Fruit fly (Drosophila melanogaster) whole organism, embryonic: Measurements from ENCODE around the gene Gk1.

Source experiments
- Atf6 ChIP-seq: fragments of 200-800 bp; sonication (Bioruptor generic); IDR thresholded peaks from 2 replicates; pipeline ENCODE4 v1.3.6; 2022; ENCODE audit warnings: missing biosample characterization, missing genetic modification characterization
- BEAF-32 ChIP-seq: fragments of 200-800 bp; sonication (Bioruptor generic); optimal IDR thresholded peaks from 3 replicates; lab custom pipeline; 2017; ENCODE audit warnings: missing biosample characterization, missing genetic modification characterization, mild to moderate bottlenecking, moderate library complexity, missing genetic modification reagents
- CG11085 ChIP-seq: fragments of 200-800 bp; sonication (Bioruptor generic); IDR thresholded peaks from 2 replicates; pipeline ENCODE4 v1.3.6; 2022; ENCODE audit warnings: missing biosample characterization, missing genetic modification characterization
- CG11695 ChIP-seq: fragments of 200-800 bp; sonication (Bioruptor generic); IDR thresholded peaks from 3 replicates; pipeline ENCODE4 v1.3.6; 2022; ENCODE audit warnings: missing biosample characterization, missing genetic modification characterization
- CG12155 ChIP-seq: fragments of 200-800 bp; sonication (Bioruptor generic); optimal IDR thresholded peaks from 3 replicates; lab custom pipeline; 2016; ENCODE audit warnings: missing biosample characterization, missing genetic modification characterization
- CG1233 ChIP-seq: fragments of 200-800 bp; sonication (Bioruptor generic); optimal IDR thresholded peaks from 4 replicates; lab custom pipeline; 2018; ENCODE audit warnings: missing biosample characterization, mild to moderate bottlenecking, missing genetic modification characterization
- CG12391 ChIP-seq: fragments of 200-800 bp; sonication (Bioruptor generic); optimal IDR thresholded peaks from 3 replicates; lab custom pipeline; 2018; ENCODE audit warnings: missing biosample characterization, mild to moderate bottlenecking, missing genetic modification characterization, moderate library complexity
- CG13624 ChIP-seq: fragments of 200-800 bp; sonication (Bioruptor generic); optimal IDR thresholded peaks from 2 replicates; lab custom pipeline; 2016; ENCODE audit warnings: missing biosample characterization, missing genetic modification characterization
- CG14050 ChIP-seq: fragments of 200-800 bp; sonication (Bioruptor generic); IDR thresholded peaks from 3 replicates; pipeline ENCODE4 v1.3.6; 2022; ENCODE audit warnings: missing biosample characterization, missing genetic modification characterization
- CG17186 ChIP-seq: fragments of 200-800 bp; sonication (Bioruptor generic); optimal IDR thresholded peaks from 3 replicates; lab custom pipeline; 2017; ENCODE audit warnings: missing biosample characterization, missing genetic modification reagents, missing genetic modification characterization
- CG17361 ChIP-seq: fragments of 200-800 bp; sonication (Bioruptor generic); IDR thresholded peaks from 3 replicates; pipeline ENCODE4 v1.3.6; 2022; ENCODE audit warnings: missing biosample characterization, missing genetic modification characterization
- CG17802 ChIP-seq: fragments of 200-800 bp; sonication (Bioruptor generic); optimal IDR thresholded peaks from 2 replicates; lab custom pipeline; 2018; ENCODE audit warnings: missing biosample characterization, mild to moderate bottlenecking, missing genetic modification characterization, moderate library complexity
- CG1792 ChIP-seq: fragments of 200-800 bp; sonication (Bioruptor generic); optimal IDR thresholded peaks from 2 replicates; lab custom pipeline; 2016; ENCODE audit warnings: missing biosample characterization, missing genetic modification characterization
- CG18011 ChIP-seq: fragments of 200-800 bp; sonication (Bioruptor generic); optimal IDR thresholded peaks from 2 replicates; lab custom pipeline; 2017; ENCODE audit warnings: missing biosample characterization, missing genetic modification characterization, mild to moderate bottlenecking, moderate library complexity, missing genotype
- CG2889 ChIP-seq: fragments of 200-800 bp; sonication (Bioruptor generic); IDR thresholded peaks from 3 replicates; pipeline ENCODE4 v1.3.6; 2022; ENCODE audit warnings: missing biosample characterization, missing genetic modification characterization
- CG33557 ChIP-seq: fragments of 200-800 bp; sonication (Bioruptor generic); optimal IDR thresholded peaks from 2 replicates; lab custom pipeline; 2019; ENCODE audit warnings: missing biosample characterization, mild to moderate bottlenecking, missing genetic modification characterization, moderate library complexity
- CG34376 ChIP-seq: fragments of 200-800 bp; sonication (Bioruptor generic); optimal IDR thresholded peaks from 2 replicates; lab custom pipeline; 2018; ENCODE audit warnings: missing biosample characterization, mild to moderate bottlenecking, missing genetic modification characterization
- CG34422 ChIP-seq: fragments of 200-800 bp; sonication (Bioruptor generic); IDR thresholded peaks from 3 replicates; pipeline ENCODE4 v1.3.6; 2022; ENCODE audit warnings: missing biosample characterization, missing genetic modification characterization
- CG43689 ChIP-seq: fragments of 200-800 bp; sonication (Bioruptor generic); IDR thresholded peaks from 2 replicates; pipeline ENCODE4 v1.3.6; 2022; ENCODE audit warnings: missing biosample characterization, missing genetic modification characterization
- CG4730 ChIP-seq: fragments of 200-800 bp; sonication (Bioruptor generic); IDR thresholded peaks from 2 replicates; pipeline ENCODE4 v1.3.6; 2022; ENCODE audit warnings: missing biosample characterization, missing genetic modification characterization
- CG6683 ChIP-seq: fragments of 200-800 bp; sonication (Bioruptor generic); optimal IDR thresholded peaks from 2 replicates; lab custom pipeline; 2017; ENCODE audit warnings: missing biosample characterization, mild to moderate bottlenecking, missing genetic modification characterization, missing genetic modification reagents
- CG6689 ChIP-seq: fragments of 200-800 bp; sonication (Bioruptor generic); IDR thresholded peaks from 2 replicates; pipeline ENCODE4 v1.3.6; 2022; ENCODE audit warnings: missing biosample characterization, missing genetic modification characterization
- D ChIP-seq, 2 experiments: fragments of 200-800 bp in 1 of 2; fragments of >200 bp in 1 of 2; sonication (Bioruptor generic) in 1 of 2; optimal IDR thresholded peaks; 2 replicates in 1 of 2; 3 replicates in 1 of 2; lab custom pipeline; 2017; ENCODE audit warnings: mild to moderate bottlenecking in 1 of 2, missing biosample characterization in 1 of 2, missing genetic modification characterization in 1 of 2, missing genetic modification reagents in 1 of 2
- Dfd ChIP-seq, 2 experiments: fragments of >200 bp; optimal IDR thresholded peaks; 2 replicates each; lab custom pipeline; 2017; ENCODE audit warnings: missing biosample characterization in 2 of 2, missing genetic modification characterization in 2 of 2
- Ets65A ChIP-seq: fragments of 200-800 bp; sonication (Bioruptor generic); peaks from one replicate; lab custom pipeline; 2016; ENCODE audit warnings: missing biosample characterization, missing genetic modification characterization
- Fer1 ChIP-seq: fragments of 200-800 bp; sonication (Bioruptor generic); optimal IDR thresholded peaks from 2 replicates; lab custom pipeline; 2017; ENCODE audit warnings: missing biosample characterization, mild to moderate bottlenecking, missing genetic modification characterization
- Gsc ChIP-seq: fragments of 200-800 bp; sonication (Bioruptor generic); IDR thresholded peaks from 2 replicates; pipeline ENCODE4 v1.3.6; 2022; ENCODE audit warnings: missing biosample characterization, missing genetic modification characterization
- HLH54F ChIP-seq: fragments of 200-800 bp; sonication (Bioruptor generic); optimal IDR thresholded peaks from 3 replicates; lab custom pipeline; 2016; ENCODE audit warnings: missing biosample characterization, missing genetic modification characterization
- Hr3 ChIP-seq: fragments of 200-800 bp; sonication (Bioruptor generic); optimal IDR thresholded peaks from 3 replicates; lab custom pipeline; 2016; ENCODE audit warnings: missing biosample characterization, missing genetic modification characterization
- Mad ChIP-seq: fragments of 200-800 bp; sonication (Bioruptor generic); optimal IDR thresholded peaks from 2 replicates; lab custom pipeline; 2016; ENCODE audit warnings: missing biosample characterization, missing genetic modification characterization
- Mrtf ChIP-seq: fragments of 200-800 bp; sonication (Bioruptor generic); IDR thresholded peaks from 3 replicates; pipeline ENCODE4 v1.3.6; 2022; ENCODE audit warnings: missing biosample characterization, missing genetic modification characterization
- Neu2 ChIP-seq: fragments of 200-800 bp; sonication (Bioruptor generic); optimal IDR thresholded peaks from 3 replicates; lab custom pipeline; 2016; ENCODE audit warnings: missing biosample characterization, missing genetic modification characterization, borderline replicate concordance
- Optix ChIP-seq: fragments of 200-800 bp; sonication (Bioruptor generic); IDR thresholded peaks from 3 replicates; pipeline ENCODE4 v1.3.6; 2022; ENCODE audit warnings: missing biosample characterization, missing genetic modification characterization
- Rx ChIP-seq: fragments of 200-800 bp; sonication (Bioruptor generic); IDR thresholded peaks from 2 replicates; pipeline ENCODE4 v1.3.6; 2022; ENCODE audit warnings: missing biosample characterization, missing genetic modification characterization
- Sry-δ ChIP-seq: fragments of 200-800 bp; sonication (Bioruptor generic); optimal IDR thresholded peaks from 2 replicates; lab custom pipeline; 2016; ENCODE audit warnings: missing biosample characterization, missing genetic modification characterization
- Vsx1 ChIP-seq: fragments of 200-800 bp; sonication (Bioruptor generic); optimal IDR thresholded peaks from 2 replicates; lab custom pipeline; 2017; ENCODE audit warnings: missing biosample characterization, mild to moderate bottlenecking, missing genetic modification characterization, missing genetic modification reagents
- ap ChIP-seq: fragments of 200-800 bp; sonication (Bioruptor generic); IDR thresholded peaks from 2 replicates; pipeline ENCODE4 v1.3.6; 2022; ENCODE audit warnings: missing biosample characterization, missing genetic modification characterization
- cwo ChIP-seq: fragments of 200-800 bp; sonication (Bioruptor generic); optimal IDR thresholded peaks from 3 replicates; lab custom pipeline; 2017; ENCODE audit warnings: missing biosample characterization, missing genetic modification characterization, mild to moderate bottlenecking, moderate library complexity, missing genetic modification reagents
- esg ChIP-seq: fragments of 200-800 bp; sonication (Bioruptor generic); conservative IDR thresholded peaks from 2 replicates; pipeline ENCODE4 v1.3.6; 2022; ENCODE audit warnings: missing biosample characterization, missing genetic modification characterization
- jigr1 ChIP-seq: fragments of 200-800 bp; sonication (Bioruptor generic); IDR thresholded peaks from 3 replicates; pipeline ENCODE4 v1.3.6; 2022; ENCODE audit warnings: missing biosample characterization, missing genetic modification characterization
- klu ChIP-seq: fragments of 200-800 bp; sonication (Bioruptor generic); IDR thresholded peaks from 2 replicates; pipeline ENCODE4 v1.3.6; 2022; ENCODE audit warnings: missing biosample characterization, missing genetic modification characterization
- knrl ChIP-seq: fragments of 200-800 bp; sonication (Bioruptor generic); IDR thresholded peaks from 3 replicates; pipeline ENCODE4 v1.3.6; 2022; ENCODE audit warnings: missing biosample characterization, missing genetic modification characterization; ENCODE audit not compliant: partially characterized antibody
- mam ChIP-seq: fragments of 200-800 bp; sonication (Bioruptor generic); optimal IDR thresholded peaks from 3 replicates; lab custom pipeline; 2016; ENCODE audit warnings: missing biosample characterization, missing genetic modification characterization
- mld ChIP-seq: fragments of 200-800 bp; sonication (Bioruptor generic); IDR thresholded peaks from 3 replicates; pipeline ENCODE4 v1.3.6; 2022; ENCODE audit warnings: missing biosample characterization, missing genetic modification characterization; ENCODE audit not compliant: partially characterized antibody
- peb ChIP-seq: fragments of 200-800 bp; sonication (Bioruptor generic); IDR thresholded peaks from 2 replicates; pipeline ENCODE4 v1.3.6; 2022; ENCODE audit warnings: missing biosample characterization, missing genetic modification characterization
- slp2 ChIP-seq: fragments of 200-800 bp; sonication (Bioruptor generic); optimal IDR thresholded peaks from 2 replicates; lab custom pipeline; 2016; ENCODE audit warnings: missing biosample characterization, missing genetic modification characterization
- sob ChIP-seq: fragments of 200-800 bp; sonication (Bioruptor generic); IDR thresholded peaks from 2 replicates; pipeline ENCODE4 v1.3.6; 2022; ENCODE audit warnings: missing biosample characterization, missing genetic modification characterization
- ttk ChIP-seq: fragments of 200-800 bp; sonication (Bioruptor generic); IDR thresholded peaks from 2 replicates; pipeline ENCODE4 v2.1.2; 2022; ENCODE audit warnings: missing biosample characterization, missing genetic modification characterization

Gk1 gene

dm6 chr3L:199754-200596 lies 5.7 kb downstream of the Gk1 start, which contains the start of the genes rno and mri (continued):
- peak; percentile 16 for TF ChIP-seq Fer1 (GFP tag; lab: Kevin White, UChicago)
- TF ChIP-seq CG18011 (GFP tag; lab: Kevin White, UChicago) = no peak
- TF ChIP-seq CG6689 (GFP tag; lab: Robert Waterston, UW) = peak; percentile 88
- peak; percentile 72 for TF ChIP-seq esg (GFP tag; lab: Robert Waterston, UW)
- peak; percentile 95 for TF ChIP-seq knrl (GFP tag; lab: Robert Waterston, UW)
- no peak for TF ChIP-seq Gsc
- TF ChIP-seq CG11085 (GFP tag; lab: Robert Waterston, UW) = peak; percentile 63; the same call in 1 of the 2 replicates
- peak; percentile 50 for TF ChIP-seq ap
- TF ChIP-seq Vsx1 (GFP tag; lab: Kevin White, UChicago) = no peak
- peak; percentile 92 for TF ChIP-seq CG12391 (tag; lab: Kevin White, UChicago)
- peak; percentile 61 for TF ChIP-seq CG33557 (GFP tag; lab: Kevin White, UChicago)
- peak; percentile 67; the same call in 1 of the 2 replicates for TF ChIP-seq Atf6 (GFP tag; lab: Robert Waterston, UW)
- TF ChIP-seq klu = peak; percentile 62; the same call in 1 of the 2 replicates
- peak; percentile 42 for TF ChIP-seq CG12155
- TF ChIP-seq CG34376 (GFP tag; lab: Kevin White, UChicago) = peak; percentile 22
- TF ChIP-seq jigr1 (GFP tag; lab: Robert Waterston, UW) = peak; percentile 72; the same call in 1 of the 3 replicates
- TF ChIP-seq CG17186 (GFP tag; lab: Kevin White, UChicago) = no peak
- peak; percentile 88 for TF ChIP-seq CG17361 (GFP tag; lab: Robert Waterston, UW)
- peak; percentile 51 for TF ChIP-seq cwo
- TF ChIP-seq CG14050 (GFP tag; lab: Robert Waterston, UW) = peak; percentile 40; the same call in 1 of the 3 replicates
- peak; percentile 72 for TF ChIP-seq ttk
- no peak for TF ChIP-seq slp2 (GFP tag; lab: Kevin White, UChicago)
- TF ChIP-seq Mrtf = 0 out of 3 replicates have a peak, but pooled peaks have one; percentile 42
- TF ChIP-seq Rx (GFP tag; lab: Robert Waterston, UW) = 0 out of 2 replicates have a peak, but pooled peaks have one; percentile 19
- TF ChIP-seq CG2889 (GFP tag; lab: Robert Waterston, UW) = no peak
- TF ChIP-seq CG13624 (GFP tag; lab: Kevin White, UChicago) = no peak
- TF ChIP-seq peb (GFP tag; lab: Robert Waterston, UW) = peak; percentile 66; the same call in 1 of the 2 replicates
- TF ChIP-seq Hr3 (GFP tag; lab: Kevin White, UChicago) = peak; percentile 80
- TF ChIP-seq CG1792 (GFP tag; lab: Kevin White, UChicago) = no peak
- TF ChIP-seq mld (GFP tag; lab: Robert Waterston, UW) = peak; percentile 80
- peak; percentile 27 for TF ChIP-seq HLH54F (GFP tag; lab: Kevin White, UChicago)
- no peak for TF ChIP-seq D (optimal IDR thresholded peaks at IDR 0.05; lab: Kevin White, UChicago)
- peak; percentile 41 for TF ChIP-seq D (GFP tag; optimal IDR thresholded peaks at IDR 0.05; lab: Kevin White, UChicago)
- TF ChIP-seq CG43689 (GFP tag; lab: Robert Waterston, UW) = no peak
- TF ChIP-seq Ets65A (GFP tag; lab: Kevin White, UChicago) = peak; percentile 87
- TF ChIP-seq CG6683 (GFP tag; lab: Kevin White, UChicago) = peak; percentile 15
- peak; percentile 89 for TF ChIP-seq BEAF-32 (GFP tag; lab: Kevin White, UChicago)
- peak; percentile 18 for TF ChIP-seq CG17802 (tag; lab: Kevin White, UChicago)
- no peak for TF ChIP-seq Dfd (GFP tag; optimal IDR thresholded peaks at IDR 0.05; lab: Kevin White, UChicago)
- peak; percentile 81 for TF ChIP-seq Sry-δ
- TF ChIP-seq Optix = peak; percentile 30; the same call in 1 of the 3 replicates
- no peak for TF ChIP-seq Neu2 (GFP tag; lab: Kevin White, UChicago)
- peak; percentile 71 for TF ChIP-seq CG11695 (GFP tag; lab: Robert Waterston, UW)
- TF ChIP-seq CG34422 (GFP tag; lab: Robert Waterston, UW) = peak; percentile 58; the same call in 1 of the 3 replicates
- peak; percentile 68 for TF ChIP-seq CG1233
- TF ChIP-seq Mad = peak; percentile 10
- peak; percentile 32 for TF ChIP-seq mam (GFP tag; lab: Kevin White, UChicago)
- TF ChIP-seq sob (GFP tag; lab: Robert Waterston, UW) = peak; percentile 69
- TF ChIP-seq CG4730 (GFP tag; lab: Robert Waterston, UW) = peak; percentile 72
